Worm (Caenorhabditis elegans): Measurements from ENCODE around the gene dgk-5.

Gene dgk-5

ce11 chrII:6482102-6482501, 11.2 kb upstream of the dgk-5 start, which contains the start of gene del-10:
Gene del-10, minus strand, starts transcription at chrII:6482125.
- TF ChIP-seq ceh-36 (tag; optimal IDR thresholded peaks at IDR 0.05): no peak
- no peak for TF ChIP-seq scrt-1 (GFP tag; IDR thresholded peaks at IDR 0.05)
- no peak for TF ChIP-seq ama-1 (optimal IDR thresholded peaks at IDR 0.05)
- TF ChIP-seq ets-7 (tag; optimal IDR thresholded peaks at IDR 0.05): no peak
- no peak for TF ChIP-seq tra-4 (tag; optimal IDR thresholded peaks at IDR 0.05)
- TF ChIP-seq sea-1 (GFP tag; conservative IDR thresholded peaks at IDR 0.05): no peak
- no peak for TF ChIP-seq F13C5.2 (tag; optimal IDR thresholded peaks at IDR 0.05)
- TF ChIP-seq B0310.2 (tag; optimal IDR thresholded peaks at IDR 0.05): no peak
- no peak for TF ChIP-seq flt-1 (GFP tag; IDR thresholded peaks at IDR 0.05)
- TF ChIP-seq hmbx-1 (tag; optimal IDR thresholded peaks at IDR 0.05): no peak
- TF ChIP-seq hnd-1 (tag; optimal IDR thresholded peaks at IDR 0.05): no peak
- no peak for TF ChIP-seq tbx-11 (GFP tag; IDR thresholded peaks at IDR 0.05)
- TF ChIP-seq aly-1 (tag; optimal IDR thresholded peaks at IDR 0.05): no peak
- no peak for TF ChIP-seq tbx-37 (GFP tag; conservative IDR thresholded peaks at IDR 0.05)
- no peak for TF ChIP-seq ceh-13 (GFP tag; optimal IDR thresholded peaks at IDR 0.05)

ce11 chrII:6476655-6477054, 5.8 kb upstream of the dgk-5 start, which contains the start of gene T28D9.4:
Gene T28D9.4, plus strand, starts transcription at chrII:6476955.
- TF ChIP-seq tbx-37 (GFP tag; conservative IDR thresholded peaks at IDR 0.05): no peak
- TF ChIP-seq pes-1 (GFP tag; IDR thresholded peaks at IDR 0.05): no peak
- TF ChIP-seq sea-1 (GFP tag; conservative IDR thresholded peaks at IDR 0.05): no peak
- no peak for TF ChIP-seq scrt-1 (GFP tag; IDR thresholded peaks at IDR 0.05)
- no peak for TF ChIP-seq tbx-11 (GFP tag; IDR thresholded peaks at IDR 0.05)
- no peak for TF ChIP-seq ets-7 (tag; optimal IDR thresholded peaks at IDR 0.05)
- no peak for TF ChIP-seq tra-4 (tag; optimal IDR thresholded peaks at IDR 0.05)
- no peak for TF ChIP-seq aly-1 (tag; optimal IDR thresholded peaks at IDR 0.05)

- TF ChIP-seq ceh-36 (tag; optimal IDR thresholded peaks at IDR 0.05) (no peak), ets-7 (tag; optimal IDR thresholded peaks at IDR 0.05) (no peak), tra-4 (tag; optimal IDR thresholded peaks at IDR 0.05) (no peak), hnd-1 (tag; optimal IDR thresholded peaks at IDR 0.05) (no peak), aly-1 (tag; optimal IDR thresholded peaks at IDR 0.05) (no peak), ama-1 (optimal IDR thresholded peaks at IDR 0.05) (no peak), hmbx-1 (tag; optimal IDR thresholded peaks at IDR 0.05) (no peak)
Measured at ce11 chrII:6475180-6475737, 4.4 kb upstream of the dgk-5 start, which contains the start of gene T28D9.16. Gene T28D9.16, plus strand, starts transcription at chrII:6475687.

- no peak for TF ChIP-seq ets-7 (tag; optimal IDR thresholded peaks at IDR 0.05)
- no peak for TF ChIP-seq hmbx-1 (tag; optimal IDR thresholded peaks at IDR 0.05)
- TF ChIP-seq ceh-13 (GFP tag; optimal IDR thresholded peaks at IDR 0.05): no peak
- no peak for TF ChIP-seq ama-1 (optimal IDR thresholded peaks at IDR 0.05)
Measured at ce11 chrII:6469340-6469739, 1.5 kb downstream of the dgk-5 start.

ce11 chrII:6454671-6455070, 16.2 kb downstream of the dgk-5 start, which contains the start of gene aptf-1:
Gene aptf-1, plus strand, starts transcription at chrII:6454971.
- TF ChIP-seq tbx-11 (GFP tag; IDR thresholded peaks at IDR 0.05) (no peak), flt-1 (GFP tag; IDR thresholded peaks at IDR 0.05) (no peak), B0310.2 (tag; optimal IDR thresholded peaks at IDR 0.05) (no peak), sea-1 (GFP tag; conservative IDR thresholded peaks at IDR 0.05) (no peak), F13C5.2 (tag; optimal IDR thresholded peaks at IDR 0.05) (no peak), pes-1 (GFP tag; IDR thresholded peaks at IDR 0.05) (no peak), ama-1 (optimal IDR thresholded peaks at IDR 0.05) (no peak), hmbx-1 (tag; optimal IDR thresholded peaks at IDR 0.05) (no peak), tra-4 (tag; optimal IDR thresholded peaks at IDR 0.05) (no peak), ceh-13 (GFP tag; optimal IDR thresholded peaks at IDR 0.05) (no peak), tbx-37 (GFP tag; conservative IDR thresholded peaks at IDR 0.05) (no peak), hmg-4 (GFP tag; optimal IDR thresholded peaks at IDR 0.05) (no peak), aly-1 (tag; optimal IDR thresholded peaks at IDR 0.05) (no peak), scrt-1 (GFP tag; IDR thresholded peaks at IDR 0.05) (no peak), hnd-1 (tag; optimal IDR thresholded peaks at IDR 0.05) (no peak)

- TF ChIP-seq hmbx-1 (tag; optimal IDR thresholded peaks at IDR 0.05): no peak
- TF ChIP-seq scrt-1 (GFP tag; IDR thresholded peaks at IDR 0.05): no peak
- TF ChIP-seq ceh-36 (tag; optimal IDR thresholded peaks at IDR 0.05): peak; percentile 11
Measured at ce11 chrII:6453341-6453806, 17.5 kb downstream of the dgk-5 start, which contains the start of gene atg-16.2. Gene atg-16.2, minus strand, starts transcription at chrII:6453391.

- TF ChIP-seq tbx-37 (GFP tag; conservative IDR thresholded peaks at IDR 0.05) (no peak), hmg-4 (GFP tag; optimal IDR thresholded peaks at IDR 0.05) (no peak), hmbx-1 (tag; optimal IDR thresholded peaks at IDR 0.05) (no peak), tra-4 (tag; optimal IDR thresholded peaks at IDR 0.05) (no peak), ceh-36 (tag; optimal IDR thresholded peaks at IDR 0.05) (no peak), hnd-1 (tag; optimal IDR thresholded peaks at IDR 0.05) (no peak), tbx-11 (GFP tag; IDR thresholded peaks at IDR 0.05) (no peak), ceh-13 (GFP tag; optimal IDR thresholded peaks at IDR 0.05) (no peak), B0310.2 (tag; optimal IDR thresholded peaks at IDR 0.05) (no peak)
Measured at ce11 chrII:6449656-6450055, 21.2 kb downstream of the dgk-5 start, which contains the start of gene nhr-22. Gene nhr-22, minus strand, starts transcription at chrII:6449792.

- TF ChIP-seq ceh-36 (tag; optimal IDR thresholded peaks at IDR 0.05) (no peak), F13C5.2 (tag; optimal IDR thresholded peaks at IDR 0.05) (no peak), aly-1 (tag; optimal IDR thresholded peaks at IDR 0.05) (no peak), tra-4 (tag; optimal IDR thresholded peaks at IDR 0.05) (no peak)
Measured at ce11 chrII:6448656-6449055, 22.2 kb downstream of the dgk-5 start.
